Worm (Caenorhabditis elegans) whole organism, L2 larva: Measurements from ENCODE around the gene irld-66.
A peak's percentile ranks its signal among the peaks of the same experiment; 100 is the strongest.

Experiments
- C34F6.9 ChIP-seq: fragments of 150-350 bp; optimal IDR thresholded peaks from 2 replicates; lab custom pipeline; 2014; ENCODE audit warnings: missing biosample characterization, missing genetic modification characterization
- F13H6.1 ChIP-seq: sonication (generic microtip); optimal IDR thresholded peaks from 2 replicates; lab custom pipeline; 2016; ENCODE audit warnings: missing genetic modification characterization, missing compliant biosample characterization
- R02D3.7 ChIP-seq: fragments of 150-350 bp; optimal IDR thresholded peaks from 2 replicates; lab custom pipeline; 2014; ENCODE audit warnings: missing biosample characterization, missing genetic modification characterization
- Y55F3AM.14 ChIP-seq: fragments of 200-800 bp; sonication (Bioruptor generic); optimal IDR thresholded peaks from 2 replicates; lab custom pipeline; 2018; ENCODE audit warnings: mild to moderate bottlenecking, missing genetic modification characterization, missing compliant biosample characterization
- ZK546.5 ChIP-seq: sonication (generic microtip); optimal IDR thresholded peaks from 2 replicates; lab custom pipeline; 2017; ENCODE audit warnings: missing biosample characterization, missing genetic modification characterization
- ama-1 ChIP-seq: fragments of 150-350 bp; optimal IDR thresholded peaks from 2 replicates; lab custom pipeline; 2018; ENCODE audit warnings: inconsistent platforms
- ceh-16 ChIP-seq: fragments of 150-350 bp; optimal IDR thresholded peaks from 2 replicates; lab custom pipeline; 2014; ENCODE audit warnings: missing biosample characterization, missing genetic modification characterization
- ceh-82 ChIP-seq: fragments of 150-350 bp; optimal IDR thresholded peaks from 2 replicates; lab custom pipeline; 2014; ENCODE audit warnings: missing biosample characterization, missing genetic modification characterization
- crh-2 ChIP-seq: sonication (generic microtip); optimal IDR thresholded peaks from 2 replicates; lab custom pipeline; 2017; ENCODE audit warnings: missing biosample characterization, missing genetic modification characterization
- dmd-4 ChIP-seq: sonication (generic microtip); optimal IDR thresholded peaks from 2 replicates; lab custom pipeline; 2017; ENCODE audit warnings: missing biosample characterization, missing genetic modification characterization
- egl-27 ChIP-seq: sonication (generic microtip); optimal IDR thresholded peaks from 3 replicates; lab custom pipeline; 2017; ENCODE audit warnings: missing biosample characterization, missing genetic modification reagents, missing genetic modification characterization
- elt-1 ChIP-seq: fragments of 150-350 bp; optimal IDR thresholded peaks from 2 replicates; lab custom pipeline; 2014; ENCODE audit warnings: missing biosample characterization, missing genetic modification characterization
- fos-1 ChIP-seq: fragments of 150-350 bp; optimal IDR thresholded peaks from 2 replicates; lab custom pipeline; 2014; ENCODE audit warnings: missing biosample characterization, missing genetic modification characterization
- lin-11 ChIP-seq: fragments of 150-350 bp; sonication (generic microtip); optimal IDR thresholded peaks from 2 replicates; lab custom pipeline; 2014; ENCODE audit warnings: missing biosample characterization, missing genetic modification characterization, inconsistent platforms, mixed read lengths
- lin-13 ChIP-seq: fragments of 150-350 bp; optimal IDR thresholded peaks from 2 replicates; lab custom pipeline; 2014; ENCODE audit warnings: missing biosample characterization, missing genetic modification reagents, missing genetic modification characterization
- lsy-2 ChIP-seq, 2 experiments: fragments of 150-350 bp in 1 of 2; sonication (generic microtip) in 1 of 2; optimal IDR thresholded peaks; 2 replicates each; lab custom pipeline; 2014 to 2017; ENCODE audit warnings: missing biosample characterization in 2 of 2, missing genetic modification characterization in 2 of 2
- mbf-1 ChIP-seq: sonication (generic microtip); optimal IDR thresholded peaks from 2 replicates; lab custom pipeline; 2017; ENCODE audit warnings: missing biosample characterization, missing genetic modification characterization
- mdl-1 ChIP-seq, 2 experiments: fragments of 150-350 bp in 1 of 2; sonication (generic microtip) in 1 of 2; optimal IDR thresholded peaks; 2 replicates each; lab custom pipeline; 2017; ENCODE audit warnings: missing biosample characterization in 2 of 2, missing genetic modification characterization in 2 of 2
- nhr-10 ChIP-seq: sonication (generic microtip); optimal IDR thresholded peaks from 2 replicates; lab custom pipeline; 2017; ENCODE audit warnings: missing biosample characterization, missing genetic modification characterization
- nhr-11 ChIP-seq: fragments of 150-350 bp; optimal IDR thresholded peaks from 2 replicates; lab custom pipeline; 2014; ENCODE audit warnings: missing biosample characterization, missing genetic modification characterization
- nhr-12 ChIP-seq: fragments of 150-350 bp; optimal IDR thresholded peaks from 2 replicates; lab custom pipeline; 2014; ENCODE audit warnings: missing biosample characterization, missing genetic modification characterization
- nhr-129 ChIP-seq: fragments of 150-350 bp; optimal IDR thresholded peaks from 2 replicates; lab custom pipeline; 2014; ENCODE audit warnings: missing biosample characterization, missing genetic modification characterization
- nhr-23 ChIP-seq: fragments of 150-350 bp; optimal IDR thresholded peaks from 2 replicates; lab custom pipeline; 2014; ENCODE audit warnings: missing biosample characterization, missing genetic modification reagents, missing genetic modification characterization
- nhr-25 ChIP-seq: fragments of 150-350 bp; sonication (generic microtip); optimal IDR thresholded peaks from 3 replicates; lab custom pipeline; 2014; ENCODE audit warnings: missing biosample characterization, missing genetic modification characterization
- nhr-6 ChIP-seq: fragments of 150-350 bp; optimal IDR thresholded peaks from 2 replicates; lab custom pipeline; 2014; ENCODE audit warnings: missing biosample characterization, missing genetic modification characterization
- peb-1 ChIP-seq: fragments of 150-350 bp; optimal IDR thresholded peaks from 2 replicates; lab custom pipeline; 2014; ENCODE audit warnings: missing biosample characterization, missing genetic modification characterization
- skn-1 ChIP-seq: sonication (generic microtip); optimal IDR thresholded peaks from 2 replicates; lab custom pipeline; 2017; ENCODE audit warnings: missing biosample characterization, missing genetic modification characterization
- sma-9 ChIP-seq, 2 experiments: fragments of 150-350 bp in 1 of 2; sonication (generic microtip) in 1 of 2; optimal IDR thresholded peaks; 2 replicates each; lab custom pipeline; 2014 to 2016; ENCODE audit warnings: missing genetic modification characterization in 2 of 2, mild to moderate bottlenecking in 1 of 2, missing biosample characterization in 1 of 2, missing compliant biosample characterization in 1 of 2, missing genetic modification reagents in 1 of 2, moderate library complexity in 1 of 2
- unc-39 ChIP-seq: fragments of 150-350 bp; optimal IDR thresholded peaks from 2 replicates; lab custom pipeline; 2014; ENCODE audit warnings: missing biosample characterization, missing genetic modification characterization
- unc-55 ChIP-seq: fragments of 150-350 bp; sonication (generic microtip); optimal IDR thresholded peaks from 3 replicates; lab custom pipeline; 2014; ENCODE audit warnings: missing biosample characterization, missing genetic modification reagents, missing genetic modification characterization
- unc-62 ChIP-seq: fragments of 150-350 bp; optimal IDR thresholded peaks from 2 replicates; lab custom pipeline; 2014; ENCODE audit warnings: missing biosample characterization, missing genetic modification reagents, missing genetic modification characterization
- zag-1 ChIP-seq: fragments of 150-350 bp; optimal IDR thresholded peaks from 2 replicates; lab custom pipeline; 2014; ENCODE audit warnings: missing biosample characterization, missing genetic modification characterization
- ztf-1 ChIP-seq: fragments of 200-800 bp; sonication (Bioruptor generic); conservative IDR thresholded peaks from 2 replicates; pipeline ENCODE4 v1.3.6; 2022; ENCODE audit warnings: missing genetic modification characterization, missing compliant biosample characterization
- ztf-11 ChIP-seq: sonication (generic microtip); optimal IDR thresholded peaks from 2 replicates; lab custom pipeline; 2017; ENCODE audit warnings: missing biosample characterization, missing genetic modification characterization
- ztf-4 ChIP-seq: fragments of 150-350 bp; optimal IDR thresholded peaks from 2 replicates; lab custom pipeline; 2014; ENCODE audit warnings: missing biosample characterization, missing genetic modification characterization

irld-66 gene

ce11 chrII:2973940-2974402 lies 33.3 kb upstream of the irld-66 start (continued):
- peak; percentile 95 to 98 for TF ChIP-seq mdl-1 (tag; optimal IDR thresholded peaks at IDR 0.05; lab: Kevin White, UChicago)
- TF ChIP-seq nhr-11 = no peak
- peak; percentile 99 for TF ChIP-seq sma-9 (GFP tag; optimal IDR thresholded peaks at IDR 0.05; lab: Kevin White, UChicago)
- TF ChIP-seq sma-9 (tag; optimal IDR thresholded peaks at IDR 0.05; lab: Kevin White, UChicago) = peak; percentile 76
- peak; percentile 83 for TF ChIP-seq ceh-16 (tag; lab: Kevin White, UChicago)
- TF ChIP-seq fos-1 (tag; lab: Kevin White, UChicago) = peak; percentile 87
- TF ChIP-seq nhr-6 (tag; lab: Kevin White, UChicago) = peak; percentile 88

- TF ChIP-seq F13H6.1 (peak; percentile 74), nhr-129 (tag; lab: Kevin White, UChicago) (no peak), nhr-6 (tag; lab: Kevin White, UChicago) (no peak), sma-9 (GFP tag; optimal IDR thresholded peaks at IDR 0.05; lab: Kevin White, UChicago) (peak; percentile 8), sma-9 (tag; optimal IDR thresholded peaks at IDR 0.05; lab: Kevin White, UChicago) (no peak), ceh-82 (tag; lab: Kevin White, UChicago) (no peak)
- TF ChIP-seq, all 48 proteins: peak for 2
Observed at ce11 chrII:2967064-2967463, 26.4 kb upstream of the irld-66 start.

- TF ChIP-seq Y55F3AM.14 = no peak
- TF ChIP-seq lin-11 = no peak
- TF ChIP-seq nhr-129 (tag; lab: Kevin White, UChicago) = no peak
- no peak for TF ChIP-seq ztf-4 (tag; lab: Kevin White, UChicago)
- no peak for TF ChIP-seq dmd-4 (tag; lab: Kevin White, UChicago)
- no peak for TF ChIP-seq mbf-1 (tag; lab: Kevin White, UChicago)
- no peak for TF ChIP-seq ZK546.5 (tag; lab: Kevin White, UChicago)
- no peak for TF ChIP-seq zag-1 (tag; lab: Kevin White, UChicago)
- TF ChIP-seq R02D3.7 (tag; lab: Kevin White, UChicago) = no peak
- TF ChIP-seq peb-1 (tag; lab: Kevin White, UChicago) = no peak
- no peak for TF ChIP-seq ztf-1 (GFP tag; lab: Robert Waterston, UW)
- no peak for TF ChIP-seq nhr-25 (tag; lab: Kevin White, UChicago)
- no peak for TF ChIP-seq nhr-6 (tag; lab: Kevin White, UChicago)
- no peak for TF ChIP-seq nhr-12 (tag; lab: Kevin White, UChicago)
- no peak for TF ChIP-seq unc-55 (GFP tag; lab: Kevin White, UChicago)
- no peak for TF ChIP-seq lin-13 (GFP tag; lab: Kevin White, UChicago)
- TF ChIP-seq crh-2 (tag; lab: Kevin White, UChicago) = no peak
- TF ChIP-seq nhr-10 (tag; lab: Kevin White, UChicago) = no peak
- no peak for TF ChIP-seq egl-27 (tag; lab: Kevin White, UChicago)
- no peak for TF ChIP-seq unc-62 (GFP tag; lab: Kevin White, UChicago)
Observed at ce11 chrII:2966350-2966749, 25.7 kb upstream of the irld-66 start.

ce11 chrII:2965215-2965998 lies 24.8 kb upstream of the irld-66 start:
- TF ChIP-seq egl-27 (tag; lab: Kevin White, UChicago) (no peak), nhr-129 (tag; lab: Kevin White, UChicago) (no peak), nhr-23 (tag; lab: Kevin White, UChicago) (no peak), F13H6.1 (no peak), lin-11 (no peak)

ce11 chrII:2963619-2964018 lies 23.0 kb upstream of the irld-66 start:
- no peak for TF ChIP-seq ceh-16 (tag; lab: Kevin White, UChicago)
- TF ChIP-seq nhr-12 (tag; lab: Kevin White, UChicago) = no peak
- TF ChIP-seq lsy-2 (tag; optimal IDR thresholded peaks at IDR 0.05; lab: Kevin White, UChicago) = no peak
- no peak for TF ChIP-seq skn-1
- no peak for TF ChIP-seq C34F6.9 (tag; lab: Kevin White, UChicago)
- TF ChIP-seq zag-1 (tag; lab: Kevin White, UChicago) = no peak
- TF ChIP-seq ZK546.5 (tag; lab: Kevin White, UChicago) = no peak
- no peak for TF ChIP-seq elt-1 (tag; lab: Kevin White, UChicago)
- no peak for TF ChIP-seq unc-39 (tag; lab: Kevin White, UChicago)
- no peak for TF ChIP-seq crh-2 (tag; lab: Kevin White, UChicago)
- TF ChIP-seq ztf-11 (tag; lab: Kevin White, UChicago) = no peak
- no peak for TF ChIP-seq egl-27 (tag; lab: Kevin White, UChicago)
- TF ChIP-seq ama-1 (lab: Kevin White, UChicago) = no peak
- no peak for TF ChIP-seq sma-9 (GFP tag; optimal IDR thresholded peaks at IDR 0.05; lab: Kevin White, UChicago)
- TF ChIP-seq sma-9 (tag; optimal IDR thresholded peaks at IDR 0.05; lab: Kevin White, UChicago) = no peak
- TF ChIP-seq R02D3.7 (tag; lab: Kevin White, UChicago) = no peak
- no peak for TF ChIP-seq nhr-25 (tag; lab: Kevin White, UChicago)
